Worm (Caenorhabditis elegans): Measurements from ENCODE around the gene Y119D3B.21.

The Y119D3B.21 gene

ce11 chrIII:1243199-1243598, 28.4 kb downstream of the Y119D3B.21 start, which contains the start of gene fbxa-63 (continued):
- peak; percentile 37 for TF ChIP-seq nhr-47 (tag; optimal IDR thresholded peaks at IDR 0.05)
- TF ChIP-seq lin-35 (GFP tag; optimal IDR thresholded peaks at IDR 0.05): peak; percentile 26 to 47
- TF ChIP-seq ceh-82 (tag; optimal IDR thresholded peaks at IDR 0.05): peak in 1 of 3 experiments; percentile 35
- TF ChIP-seq unc-86 (tag; optimal IDR thresholded peaks at IDR 0.05): no peak
- peak; percentile 20 for TF ChIP-seq lin-13 (GFP tag; optimal IDR thresholded peaks at IDR 0.05)

ce11 chrIII:1248335-1248734, 33.5 kb downstream of the Y119D3B.21 start:
- TF ChIP-seq pqm-1 (tag; optimal IDR thresholded peaks at IDR 0.05) (no peak), swsn-7 (tag; optimal IDR thresholded peaks at IDR 0.05) (no peak), lsy-2 (tag; optimal IDR thresholded peaks at IDR 0.05) (no peak), nhr-85 (tag) (peak; percentile 59), elt-3 (tag; optimal IDR thresholded peaks at IDR 0.05) (no peak), fos-1 (tag; optimal IDR thresholded peaks at IDR 0.05) (no peak), sup-37 (GFP tag; optimal IDR thresholded peaks at IDR 0.05) (no peak), pag-3 (tag; optimal IDR thresholded peaks at IDR 0.05; ENCODE audit: borderline replicate concordance, insufficient read depth) (no peak)

DNA sequence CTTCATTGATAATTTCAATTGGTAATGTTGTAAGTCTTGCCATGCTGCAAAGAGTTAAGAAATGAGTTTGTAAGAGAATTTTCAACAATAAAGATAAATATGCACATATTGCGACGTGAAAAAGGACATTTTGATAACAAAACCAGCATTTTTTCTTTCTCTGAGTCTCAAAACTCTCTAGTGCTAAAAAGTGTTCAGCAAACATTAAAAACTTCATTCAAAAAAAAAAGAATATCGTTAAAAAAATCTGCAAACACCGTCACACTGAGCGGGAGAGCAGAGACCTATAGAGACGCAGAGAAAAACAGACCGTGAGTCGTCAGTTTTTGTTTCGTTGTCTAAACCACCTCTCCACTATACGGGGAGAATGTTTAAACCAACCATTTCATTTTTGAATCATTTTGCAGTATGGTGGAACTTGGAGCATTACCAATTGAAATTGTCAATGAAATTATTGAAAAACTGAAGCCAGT, 34.3 kb downstream of the Y119D3B.21 start, which contains the start of the genes fbxa-76 and fbxa-77:
Gene fbxa-76 (minus strand): TSS at position 51 of the 473 bp plus-strand sequence.
Gene fbxa-77 (plus strand): TSS at position 365 of the 473 bp plus-strand sequence.
- no peak for TF ChIP-seq sox-4 (tag; optimal IDR thresholded peaks at IDR 0.05)
- no peak for TF ChIP-seq lin-39 (tag; optimal IDR thresholded peaks at IDR 0.05)
- no peak for TF ChIP-seq fos-1 (tag; optimal IDR thresholded peaks at IDR 0.05)
- TF ChIP-seq tlp-1 (tag; optimal IDR thresholded peaks at IDR 0.05): no peak
- no peak for TF ChIP-seq ceh-8 (GFP tag; optimal IDR thresholded peaks at IDR 0.05)
- TF ChIP-seq vab-15 (tag; optimal IDR thresholded peaks at IDR 0.05): no peak
- no peak for TF ChIP-seq ets-5 (GFP tag; IDR thresholded peaks at IDR 0.05)
- TF ChIP-seq nhr-90 (tag; optimal IDR thresholded peaks at IDR 0.05; ENCODE audit: poor library complexity): no peak
- TF ChIP-seq lsy-2 (tag; optimal IDR thresholded peaks at IDR 0.05): peak in 1 of 2 experiments; percentile 64
- TF ChIP-seq dpl-1 (GFP tag; optimal IDR thresholded peaks at IDR 0.05): peak; percentile 24 to 45 (median 37)
- TF ChIP-seq egl-27 (tag; optimal IDR thresholded peaks at IDR 0.05): no peak
- TF ChIP-seq zag-1 (tag; optimal IDR thresholded peaks at IDR 0.05): no peak
- no peak for TF ChIP-seq rnt-1 (tag; optimal IDR thresholded peaks at IDR 0.05)
- TF ChIP-seq ztf-4 (tag; optimal IDR thresholded peaks at IDR 0.05): no peak
- no peak for TF ChIP-seq pag-3 (tag; optimal IDR thresholded peaks at IDR 0.05; ENCODE audit: borderline replicate concordance, insufficient read depth)
- no peak for TF ChIP-seq ceh-82 (tag; optimal IDR thresholded peaks at IDR 0.05)
- peak; percentile 6 for TF ChIP-seq nhr-20 (tag; optimal IDR thresholded peaks at IDR 0.05)
- no peak for TF ChIP-seq ceh-90 (tag; optimal IDR thresholded peaks at IDR 0.05)
- TF ChIP-seq nhr-84 (tag; optimal IDR thresholded peaks at IDR 0.05): no peak
- no peak for TF ChIP-seq unc-30 (tag; optimal IDR thresholded peaks at IDR 0.05)
- TF ChIP-seq fkh-4 (tag; optimal IDR thresholded peaks at IDR 0.05; ENCODE audit: borderline replicate concordance): no peak
- TF ChIP-seq ztf-11 (tag; optimal IDR thresholded peaks at IDR 0.05): no peak
- no peak for TF ChIP-seq nhr-28 (tag; optimal IDR thresholded peaks at IDR 0.05)
- no peak for TF ChIP-seq lin-13 (GFP tag; optimal IDR thresholded peaks at IDR 0.05)
- no peak for TF ChIP-seq nhr-237 (tag; optimal IDR thresholded peaks at IDR 0.05)
- peak; percentile 43 for TF ChIP-seq skn-1 (tag; optimal IDR thresholded peaks at IDR 0.05)
- no peak for TF ChIP-seq isw-1 (GFP tag; IDR thresholded peaks at IDR 0.05)
- no peak for TF ChIP-seq mef-2 (tag; optimal IDR thresholded peaks at IDR 0.05)
- TF ChIP-seq lir-3 (tag; optimal IDR thresholded peaks at IDR 0.05; ENCODE audit: poor library complexity): no peak
- TF ChIP-seq snpc-4 (tag; optimal IDR thresholded peaks at IDR 0.05): no peak
- TF ChIP-seq swsn-7 (tag; optimal IDR thresholded peaks at IDR 0.05): no peak
- TF ChIP-seq nhr-85 (tag): no peak
- TF ChIP-seq nhr-19 (GFP tag; conservative IDR thresholded peaks at IDR 0.05): no peak
- TF ChIP-seq ceh-88 (GFP tag; IDR thresholded peaks at IDR 0.05): no peak
- no peak for TF ChIP-seq xbp-1 (tag; optimal IDR thresholded peaks at IDR 0.05)
- peak; percentile 5 for TF ChIP-seq elt-2 (tag; optimal IDR thresholded peaks at IDR 0.05)
- peak in 1 of 2 experiments; percentile 6 for TF ChIP-seq mdl-1 (tag; optimal IDR thresholded peaks at IDR 0.05)
- TF ChIP-seq hlh-17 (GFP tag; optimal IDR thresholded peaks at IDR 0.05; ENCODE audit: borderline replicate concordance): no peak
- TF ChIP-seq pqm-1 (tag; optimal IDR thresholded peaks at IDR 0.05): no peak
- TF ChIP-seq nhr-77 (tag; optimal IDR thresholded peaks at IDR 0.05): peak; percentile 3
- no peak for TF ChIP-seq fkh-10 (GFP tag; optimal IDR thresholded peaks at IDR 0.05)
- TF ChIP-seq ceh-63 (GFP tag; optimal IDR thresholded peaks at IDR 0.05): no peak

Data from whole organism, L1 larva.